Worm (Caenorhabditis elegans): ENCODE data around the gene H20E11.2.

DNA sequence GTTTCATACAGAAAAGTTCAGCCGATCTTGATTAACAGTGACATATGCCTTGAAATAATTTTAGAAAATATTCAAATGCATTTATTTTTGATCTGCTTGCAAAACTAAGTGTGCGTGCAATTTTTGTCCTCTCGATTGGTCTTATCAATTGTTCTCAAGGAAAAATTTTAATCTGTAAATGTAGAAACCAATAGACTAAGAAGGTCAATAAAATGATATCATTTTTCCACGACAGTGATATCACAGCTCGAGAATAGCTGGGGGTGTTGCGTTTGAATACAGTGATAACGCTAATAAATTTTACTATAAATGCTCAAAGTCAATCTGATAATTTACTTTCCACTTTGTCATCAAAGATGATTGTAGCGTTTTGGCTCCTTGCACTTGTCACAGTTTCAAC, 9.2 kb upstream of the H20E11.2 start, which contains the start of gene C17H12.8:
- no peak for TF ChIP-seq tbx-11 (GFP tag; IDR thresholded peaks at IDR 0.05)
- TF ChIP-seq hmg-4 (GFP tag; optimal IDR thresholded peaks at IDR 0.05) = no peak
- no peak for TF ChIP-seq hmbx-1 (tag; optimal IDR thresholded peaks at IDR 0.05)
- TF ChIP-seq ama-1 (optimal IDR thresholded peaks at IDR 0.05) = no peak
- TF ChIP-seq ceh-13 (GFP tag; optimal IDR thresholded peaks at IDR 0.05) = no peak
- TF ChIP-seq ceh-36 (tag; optimal IDR thresholded peaks at IDR 0.05) = no peak
- no peak for TF ChIP-seq tra-4 (tag; optimal IDR thresholded peaks at IDR 0.05)
- no peak for TF ChIP-seq F13C5.2 (tag; optimal IDR thresholded peaks at IDR 0.05)
